Worm (Caenorhabditis elegans) whole organism, L3 larva: ENCODE results near the gene cpg-20.
A peak's percentile ranks its signal among the peaks of the same experiment; 100 is the strongest.

Experiments
- elt-1 ChIP-seq: fragments of 150-350 bp; optimal IDR thresholded peaks from 2 replicates; lab custom pipeline; 2014; ENCODE audit warnings: missing biosample characterization, missing genetic modification characterization
- elt-2 ChIP-seq: sonication (generic microtip); optimal IDR thresholded peaks from 2 replicates; lab custom pipeline; 2016; ENCODE audit warnings: missing genetic modification reagents, mild to moderate bottlenecking, missing genetic modification characterization, missing compliant biosample characterization
- eor-1 ChIP-seq, 2 experiments: fragments of 150-350 bp; optimal IDR thresholded peaks; 2 replicates each; lab custom pipeline; 2014 to 2018; ENCODE audit warnings: missing biosample characterization in 2 of 2, missing genetic modification characterization in 2 of 2
- fkh-10 ChIP-seq: sonication (generic microtip); optimal IDR thresholded peaks from 2 replicates; lab custom pipeline; 2017; ENCODE audit warnings: missing biosample characterization, missing genetic modification reagents, missing genetic modification characterization
- lin-15B ChIP-seq: fragments of 150-350 bp; optimal IDR thresholded peaks from 2 replicates; lab custom pipeline; 2014; ENCODE audit warnings: missing biosample characterization, missing genetic modification characterization
- lin-39 ChIP-seq: fragments of 150-350 bp; optimal IDR thresholded peaks from 2 replicates; lab custom pipeline; 2018; ENCODE audit warnings: missing biosample characterization, missing genetic modification reagents, missing genetic modification characterization
- nhr-11 ChIP-seq: fragments of 150-350 bp; optimal IDR thresholded peaks from 2 replicates; lab custom pipeline; 2014; ENCODE audit warnings: missing biosample characterization, missing genetic modification characterization
- nhr-25 ChIP-seq: sonication (generic microtip); optimal IDR thresholded peaks from 2 replicates; lab custom pipeline; 2017; ENCODE audit warnings: missing biosample characterization, missing genetic modification characterization
- nhr-28 ChIP-seq: fragments of 150-350 bp; optimal IDR thresholded peaks from 2 replicates; lab custom pipeline; 2014; ENCODE audit warnings: missing biosample characterization, missing genetic modification characterization
- tbx-2 ChIP-seq: sonication (generic microtip); optimal IDR thresholded peaks from 2 replicates; lab custom pipeline; 2016; ENCODE audit warnings: mild to moderate bottlenecking, missing genetic modification characterization, missing compliant biosample characterization
- unc-62 ChIP-seq: fragments of 150-350 bp; sonication (generic microtip); optimal IDR thresholded peaks from 4 replicates; lab custom pipeline; 2014; ENCODE audit warnings: missing biosample characterization, missing genetic modification reagents, missing genetic modification characterization
- ztf-11 ChIP-seq: fragments of 150-350 bp; optimal IDR thresholded peaks from 2 replicates; lab custom pipeline; 2014; ENCODE audit warnings: missing biosample characterization, missing genetic modification characterization
- ztf-4 ChIP-seq: fragments of 150-350 bp; optimal IDR thresholded peaks from 2 replicates; lab custom pipeline; 2014; ENCODE audit warnings: missing biosample characterization, missing genetic modification characterization

DNA sequence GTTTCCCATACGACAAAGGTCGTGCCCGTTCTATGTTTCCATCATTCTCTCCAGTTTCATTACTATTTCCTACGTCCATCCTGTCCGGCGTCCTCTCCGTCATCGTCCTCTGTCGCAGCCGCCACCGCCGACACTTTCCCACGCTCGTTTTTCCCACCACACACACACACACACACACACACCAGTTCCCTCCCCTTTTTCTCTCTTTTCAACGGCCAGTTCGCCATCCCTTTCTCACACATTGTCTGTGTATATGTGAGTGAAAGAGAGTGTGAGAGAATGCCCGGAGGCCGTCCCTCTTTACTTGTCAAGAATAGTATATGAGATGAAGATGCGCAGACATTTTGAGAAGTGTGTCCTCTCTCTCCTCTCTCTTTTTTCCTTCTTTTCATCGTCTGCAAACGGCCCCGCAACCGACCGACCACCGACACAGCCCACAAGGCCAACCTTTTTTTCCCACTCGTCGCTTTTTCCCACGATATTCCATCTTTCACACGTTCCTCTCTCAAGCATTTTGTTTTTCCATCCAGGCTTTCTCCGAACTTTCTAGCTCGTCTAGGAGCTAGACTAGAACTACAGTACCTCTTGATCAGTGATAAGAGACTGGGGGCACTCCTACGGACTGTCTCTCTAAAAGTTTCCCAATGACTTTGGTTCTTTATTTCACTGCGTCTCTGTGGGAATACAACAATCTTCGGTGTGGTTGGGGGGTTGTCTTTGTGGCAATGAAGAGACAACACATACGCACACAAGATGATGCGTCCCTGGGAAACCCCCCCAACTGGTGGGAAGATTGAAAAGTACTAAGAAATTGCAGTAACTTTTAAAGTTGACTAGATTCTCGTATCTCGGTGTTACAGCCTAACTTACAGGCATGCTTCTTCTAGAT is 21.3 kb upstream of the cpg-20 start:
- TF ChIP-seq unc-62, result peak; percentile 73
- TF ChIP-seq ztf-11 (tag; lab: Kevin White, UChicago), result no peak
- TF ChIP-seq elt-1 (tag; lab: Kevin White, UChicago), result no peak
- TF ChIP-seq eor-1 (tag; optimal IDR thresholded peaks at IDR 0.05; lab: Kevin White, UChicago), result no peak
- TF ChIP-seq nhr-28, result no peak
- TF ChIP-seq nhr-25 (tag; lab: Kevin White, UChicago), result peak; percentile 98
- TF ChIP-seq elt-2 (tag; lab: Kevin White, UChicago), result peak; percentile 65
- no peak for TF ChIP-seq nhr-11 (tag; lab: Kevin White, UChicago)
- TF ChIP-seq tbx-2, result peak; percentile 68
- peak; percentile 56 for TF ChIP-seq ztf-4 (tag; lab: Kevin White, UChicago)
- peak; percentile 39 for TF ChIP-seq lin-15B (tag; lab: Kevin White, UChicago)
- no peak for TF ChIP-seq fkh-10 (GFP tag; lab: Kevin White, UChicago)
- TF ChIP-seq lin-39 (tag; lab: Kevin White, UChicago), result peak; percentile 41
